Worm (Caenorhabditis elegans) whole organism, late embryonic: Measurements from ENCODE around the gene sgn-1.

ENCODE experiments used
- fkh-10 ChIP-seq: fragments of 150-350 bp; optimal IDR thresholded peaks from 2 replicates; lab custom pipeline; 2014; ENCODE audit warnings: missing biosample characterization, missing genetic modification reagents, missing genetic modification characterization
- hlh-15 ChIP-seq: sonication (generic microtip); optimal IDR thresholded peaks from 2 replicates; lab custom pipeline; 2016; ENCODE audit warnings: missing genetic modification characterization, missing compliant biosample characterization
- tbx-2 ChIP-seq: sonication (generic microtip); optimal IDR thresholded peaks from 2 replicates; lab custom pipeline; 2016; ENCODE audit warnings: missing genetic modification characterization, missing compliant biosample characterization
- tbx-7 ChIP-seq: sonication (generic microtip); optimal IDR thresholded peaks from 2 replicates; lab custom pipeline; 2016; ENCODE audit warnings: missing genotype, missing genetic modification characterization, missing compliant biosample characterization
- unc-3 ChIP-seq, 2 experiments: fragments of 200-800 bp in 1 of 2; sonication (Bioruptor generic) in 1 of 2; sonication (generic microtip) in 1 of 2; conservative IDR thresholded peaks in 1 of 2; optimal IDR thresholded peaks in 1 of 2; 2 replicates each; pipeline versions ENCODE4 v1.3.6 to Lab custom; 2016 to 2022; ENCODE audit warnings: missing compliant biosample characterization in 2 of 2, missing genetic modification characterization in 2 of 2, missing genetic modification reagents in 1 of 2
- unc-42 ChIP-seq: sonication (generic microtip); optimal IDR thresholded peaks from 2 replicates; lab custom pipeline; 2016; ENCODE audit warnings: missing genotype, missing genetic modification characterization, missing compliant biosample characterization
- unc-55 ChIP-seq: sonication (generic microtip); optimal IDR thresholded peaks from 2 replicates; lab custom pipeline; 2017; ENCODE audit warnings: missing biosample characterization, missing genetic modification reagents, missing genetic modification characterization

ce11 chrII:8789828-8790558 is 6.5 kb upstream of the sgn-1 start, which contains the start of gene F07H5.13:
- no peak for TF ChIP-seq tbx-7 (tag; lab: Kevin White, UChicago)
- TF ChIP-seq hlh-15 (tag; lab: Kevin White, UChicago) = no peak
- TF ChIP-seq fkh-10 (GFP tag; lab: Kevin White, UChicago) = no peak
- TF ChIP-seq unc-3 (GFP tag; conservative IDR thresholded peaks at IDR 0.05; lab: Robert Waterston, UW) = no peak
- no peak for TF ChIP-seq unc-3 (tag; optimal IDR thresholded peaks at IDR 0.05; lab: Kevin White, UChicago)
- no peak for TF ChIP-seq unc-42
- TF ChIP-seq tbx-2 (tag; lab: Kevin White, UChicago) = no peak
- TF ChIP-seq unc-55 (GFP tag; lab: Kevin White, UChicago) = no peak
